Fruit fly (Drosophila melanogaster) ovary, adult (tissue): ENCODE data around the gene Sf3a1.
A peak's percentile ranks its signal among the peaks of the same experiment; 100 is the strongest.

Experiments used
- CG17801 ChIP-seq: fragments of 200-800 bp; optimal IDR thresholded peaks from 2 replicates; lab custom pipeline; 2019; ENCODE audit warnings: missing biosample characterization, mild to moderate bottlenecking, missing genetic modification characterization, moderate library complexity; ENCODE audit not compliant: partially characterized antibody

Gene Sf3a1

dm6 chr3R:17002218-17003110 is at the start of gene Sf3a1, which contains the start of gene Irc:
Gene Sf3a1, minus strand, starts transcription at chr3R:17002355.
Gene Irc, plus strand, starts transcription at chr3R:17002875.
- TF ChIP-seq CG17801 (GFP tag; lab: Kevin White, UChicago): no peak

dm6 chr3R:17048867-17049266 is 46.7 kb upstream of the Sf3a1 start:
- TF ChIP-seq CG17801 (GFP tag; lab: Kevin White, UChicago): no peak

- TF ChIP-seq CG17801 (GFP tag; lab: Kevin White, UChicago): no peak
Observed at dm6 chr3R:17043570-17043923, 41.4 kb upstream of the Sf3a1 start.

dm6 chr3R:17042838-17043569 is 40.8 kb upstream of the Sf3a1 start, which contains the start of the genes bdwf and Patr-1:
Gene bdwf, minus strand, starts transcription at chr3R:17043136.
Gene Patr-1, plus strand, starts transcription at chr3R:17043564.
- no peak for TF ChIP-seq CG17801 (GFP tag; lab: Kevin White, UChicago)

- TF ChIP-seq CG17801 (GFP tag; lab: Kevin White, UChicago): no peak
Observed at dm6 chr3R:17039993-17040807, 38.0 kb upstream of the Sf3a1 start, which contains the start of the genes CG18213 and Trm7-32. Gene CG18213, minus strand, starts transcription at chr3R:17040203. Gene Trm7-32, plus strand, starts transcription at chr3R:17040682.

dm6 chr3R:17035945-17036344 is 33.8 kb upstream of the Sf3a1 start, which contains the start of gene CG4009:
Gene CG4009, minus strand, starts transcription at chr3R:17036045.
- no peak for TF ChIP-seq CG17801 (GFP tag; lab: Kevin White, UChicago)

- TF ChIP-seq CG17801 (GFP tag; lab: Kevin White, UChicago): no peak
Observed at dm6 chr3R:17031502-17031901, 29.3 kb upstream of the Sf3a1 start, which contains the start of gene CG31268. Gene CG31268, plus strand, starts transcription at chr3R:17031802.

- TF ChIP-seq CG17801 (GFP tag; lab: Kevin White, UChicago): no peak
Observed at dm6 chr3R:17029796-17030195, 27.6 kb upstream of the Sf3a1 start.

- no peak for TF ChIP-seq CG17801 (GFP tag; lab: Kevin White, UChicago)
Observed at dm6 chr3R:17028393-17028792, 26.2 kb upstream of the Sf3a1 start, which contains the start of gene CG5225. Gene CG5225, plus strand, starts transcription at chr3R:17028693.

- TF ChIP-seq CG17801 (GFP tag; lab: Kevin White, UChicago): peak; percentile 85
Observed at dm6 chr3R:17020956-17021355, 18.8 kb upstream of the Sf3a1 start, which contains the start of gene Adsl. Gene Adsl, minus strand, starts transcription at chr3R:17021120.

dm6 chr3R:17018902-17019527 is 16.9 kb upstream of the Sf3a1 start:
- TF ChIP-seq CG17801 (GFP tag; lab: Kevin White, UChicago): no peak

- no peak for TF ChIP-seq CG17801 (GFP tag; lab: Kevin White, UChicago)
Observed at dm6 chr3R:17016193-17016592, 14.0 kb upstream of the Sf3a1 start.

dm6 chr3R:17014276-17014675 is 12.1 kb upstream of the Sf3a1 start, which contains the start of gene Pxd:
Gene Pxd, plus strand, starts transcription at chr3R:17014576.
- no peak for TF ChIP-seq CG17801 (GFP tag; lab: Kevin White, UChicago)

- no peak for TF ChIP-seq CG17801 (GFP tag; lab: Kevin White, UChicago)
Observed at dm6 chr3R:17008675-17009022, 6.5 kb upstream of the Sf3a1 start.
